Fruit fly (Drosophila melanogaster) whole organism, embryonic: ENCODE results near the gene roq.

Source experiments
- Adf1 ChIP-seq: fragments of 200-800 bp; sonication (Bioruptor generic); IDR thresholded peaks from 2 replicates; pipeline ENCODE4 v1.3.6; 2022; ENCODE audit warnings: missing biosample characterization, missing genetic modification characterization
- Antp ChIP-seq: fragments of 200-800 bp; sonication (Bioruptor generic); optimal IDR thresholded peaks from 3 replicates; lab custom pipeline; 2016; ENCODE audit warnings: missing biosample characterization, missing genetic modification characterization
- Asciz ChIP-seq: fragments of 200-800 bp; sonication (Bioruptor generic); optimal IDR thresholded peaks from 2 replicates; lab custom pipeline; 2017; ENCODE audit warnings: missing biosample characterization, mild to moderate bottlenecking, missing genetic modification characterization, missing genetic modification reagents
- Atf-2 ChIP-seq: fragments of 200-800 bp; sonication (Bioruptor generic); optimal IDR thresholded peaks from 2 replicates; lab custom pipeline; 2016; ENCODE audit warnings: missing biosample characterization, missing genetic modification characterization
- Atf3 ChIP-seq: fragments of 200-800 bp; sonication (Bioruptor generic); optimal IDR thresholded peaks from 3 replicates; lab custom pipeline; 2016; ENCODE audit warnings: missing biosample characterization, missing genetic modification characterization
- Bgb ChIP-seq: fragments of 200-800 bp; sonication (Bioruptor generic); IDR thresholded peaks from 2 replicates; pipeline ENCODE4 v1.3.6; 2022; ENCODE audit warnings: missing biosample characterization, missing genetic modification characterization; ENCODE audit not compliant: partially characterized antibody
- Blimp-1 ChIP-seq: fragments of 200-800 bp; sonication (Bioruptor generic); optimal IDR thresholded peaks from 3 replicates; lab custom pipeline; 2018; ENCODE audit warnings: missing biosample characterization, missing genetic modification characterization, mild to moderate bottlenecking, moderate library complexity, missing genetic modification reagents
- CG10209 ChIP-seq: fragments of 200-800 bp; sonication (Bioruptor generic); optimal IDR thresholded peaks from 3 replicates; lab custom pipeline; 2017; ENCODE audit warnings: missing biosample characterization, mild to moderate bottlenecking, missing genetic modification characterization, missing genetic modification reagents
- CG11696 ChIP-seq: fragments of 200-800 bp; sonication (Bioruptor generic); IDR thresholded peaks from 2 replicates; pipeline ENCODE4 v1.3.6; 2022; ENCODE audit warnings: missing biosample characterization, missing genetic modification characterization
- CG12104 ChIP-seq: fragments of 200-800 bp; sonication (Bioruptor generic); optimal IDR thresholded peaks from 3 replicates; lab custom pipeline; 2016; ENCODE audit warnings: missing biosample characterization, missing genetic modification characterization
- CG12744 ChIP-seq: fragments of 200-800 bp; sonication (Bioruptor generic); optimal IDR thresholded peaks from 2 replicates; lab custom pipeline; 2016; ENCODE audit warnings: missing biosample characterization, missing genetic modification characterization
- CG12942 ChIP-seq: fragments of 200-800 bp; sonication (Bioruptor generic); optimal IDR thresholded peaks from 3 replicates; lab custom pipeline; 2016; ENCODE audit warnings: missing biosample characterization, missing genetic modification characterization
- CG16779 ChIP-seq: fragments of 200-800 bp; sonication (Bioruptor generic); IDR thresholded peaks from 2 replicates; pipeline ENCODE4 v1.3.6; 2022; ENCODE audit warnings: missing biosample characterization, missing genetic modification characterization
- CG2116 ChIP-seq: fragments of 200-800 bp; sonication (Bioruptor generic); optimal IDR thresholded peaks from 3 replicates; lab custom pipeline; 2018; ENCODE audit warnings: missing biosample characterization, mild to moderate bottlenecking, missing genetic modification characterization
- CG30403 ChIP-seq: fragments of 200-800 bp; sonication (Bioruptor generic); optimal IDR thresholded peaks from 3 replicates; lab custom pipeline; 2016; ENCODE audit warnings: missing biosample characterization, missing genetic modification characterization
- CG31224 ChIP-seq: fragments of 200-800 bp; sonication (Bioruptor generic); IDR thresholded peaks from 2 replicates; pipeline ENCODE4 v1.3.6; 2022; ENCODE audit warnings: missing biosample characterization, missing genetic modification characterization
- CG34422 ChIP-seq: fragments of 200-800 bp; sonication (Bioruptor generic); IDR thresholded peaks from 3 replicates; pipeline ENCODE4 v1.3.6; 2022; ENCODE audit warnings: missing biosample characterization, missing genetic modification characterization
- CG3726 ChIP-seq: fragments of 200-800 bp; sonication (Bioruptor generic); IDR thresholded peaks from 3 replicates; pipeline ENCODE4, ENCODE4 v1.3.6; 2022; ENCODE audit warnings: missing biosample characterization, missing genetic modification characterization
- CG4707 ChIP-seq: fragments of 200-800 bp; sonication (Bioruptor generic); optimal IDR thresholded peaks from 2 replicates; lab custom pipeline; 2018; ENCODE audit warnings: missing biosample characterization, mild to moderate bottlenecking, missing genetic modification characterization, moderate library complexity
- CG4820 ChIP-seq: fragments of 200-800 bp; sonication (Bioruptor generic); optimal IDR thresholded peaks from 3 replicates; lab custom pipeline; 2016; ENCODE audit warnings: missing biosample characterization, missing genetic modification characterization
- CG6175 ChIP-seq: fragments of 200-800 bp; sonication (Bioruptor generic); IDR thresholded peaks from 3 replicates; pipeline ENCODE4 v1.3.6; 2022; ENCODE audit warnings: missing biosample characterization, missing genetic modification characterization
- CG6765 ChIP-seq: fragments of 200-800 bp; sonication (Bioruptor generic); optimal IDR thresholded peaks from 3 replicates; lab custom pipeline; 2017; ENCODE audit warnings: missing biosample characterization, mild to moderate bottlenecking, missing genetic modification characterization
- CG6854 ChIP-seq: fragments of 200-800 bp; sonication (Bioruptor generic); optimal IDR thresholded peaks from 3 replicates; lab custom pipeline; 2017; ENCODE audit warnings: missing biosample characterization, mild to moderate bottlenecking, missing genetic modification characterization
- CrebB ChIP-seq: fragments of 200-800 bp; sonication (Bioruptor generic); optimal IDR thresholded peaks from 3 replicates; lab custom pipeline; 2018; ENCODE audit warnings: missing biosample characterization, mild to moderate bottlenecking, missing genetic modification characterization
- Dp ChIP-seq: fragments of 200-800 bp; sonication (Bioruptor generic); optimal IDR thresholded peaks from 2 replicates; lab custom pipeline; 2018; ENCODE audit warnings: missing biosample characterization, mild to moderate bottlenecking, missing genetic modification characterization, moderate library complexity
- Elba2 ChIP-seq: fragments of 200-800 bp; sonication (Bioruptor generic); optimal IDR thresholded peaks from 3 replicates; lab custom pipeline; 2016; ENCODE audit warnings: missing biosample characterization, missing genetic modification characterization
- Fer1 ChIP-seq: fragments of 200-800 bp; sonication (Bioruptor generic); optimal IDR thresholded peaks from 2 replicates; lab custom pipeline; 2017; ENCODE audit warnings: missing biosample characterization, mild to moderate bottlenecking, missing genetic modification characterization
- HLH3B ChIP-seq: fragments of 200-800 bp; sonication (Bioruptor generic); IDR thresholded peaks from 2 replicates; pipeline ENCODE4 v1.3.6; 2022; ENCODE audit warnings: missing biosample characterization, missing genetic modification characterization
- HmgZ ChIP-seq: fragments of 200-800 bp; sonication (Bioruptor generic); optimal IDR thresholded peaks from 2 replicates; lab custom pipeline; 2018; ENCODE audit warnings: missing biosample characterization, mild to moderate bottlenecking, missing genetic modification characterization
- Hr51 ChIP-seq, 2 experiments: fragments of 200-800 bp; sonication (Bioruptor generic); optimal IDR thresholded peaks; 2 replicates in 1 of 2; 3 replicates in 1 of 2; lab custom pipeline; 2016 to 2018; ENCODE audit warnings: missing biosample characterization in 2 of 2, missing genetic modification characterization in 2 of 2, mild to moderate bottlenecking in 1 of 2, moderate library complexity in 1 of 2
- Med ChIP-seq: fragments of 200-800 bp; sonication (Bioruptor generic); peaks from one replicate; lab custom pipeline; 2016; ENCODE audit warnings: missing biosample characterization, missing genetic modification characterization, mild to moderate bottlenecking, inconsistent platforms, moderate library complexity
- Meics ChIP-seq: fragments of 200-800 bp; sonication (Bioruptor generic); optimal IDR thresholded peaks from 2 replicates; lab custom pipeline; 2017; ENCODE audit warnings: missing biosample characterization, mild to moderate bottlenecking, missing genetic modification characterization
- Nf-YC ChIP-seq: fragments of 200-800 bp; optimal IDR thresholded peaks from 3 replicates; lab custom pipeline; 2019; ENCODE audit warnings: missing biosample characterization, mild to moderate bottlenecking, missing genetic modification characterization, moderate library complexity
- PHDP ChIP-seq: fragments of 200-800 bp; sonication (Bioruptor generic); optimal IDR thresholded peaks from 3 replicates; lab custom pipeline; 2018; ENCODE audit warnings: missing biosample characterization, mild to moderate bottlenecking, missing genetic modification characterization, moderate library complexity
- Rx ChIP-seq: fragments of 200-800 bp; sonication (Bioruptor generic); IDR thresholded peaks from 2 replicates; pipeline ENCODE4 v1.3.6; 2022; ENCODE audit warnings: missing biosample characterization, missing genetic modification characterization
- Sox100B ChIP-seq: fragments of 200-800 bp; sonication (Bioruptor generic); optimal IDR thresholded peaks from 3 replicates; lab custom pipeline; 2018; ENCODE audit warnings: missing biosample characterization, mild to moderate bottlenecking, missing genetic modification characterization
- Stat92E ChIP-seq, 3 experiments: fragments of >200 bp in 2 of 3; fragments of 200-800 bp in 1 of 3; sonication (Bioruptor generic) in 1 of 3; optimal IDR thresholded peaks; 2 replicates each; lab custom pipeline; 2017 to 2019; ENCODE audit warnings: missing biosample characterization in 3 of 3, missing genetic modification characterization in 3 of 3, mild to moderate bottlenecking in 1 of 3, moderate library complexity in 1 of 3
- Xrp1 ChIP-seq: fragments of 200-800 bp; sonication (Bioruptor generic); IDR thresholded peaks from 2 replicates; pipeline ENCODE4 v1.3.6; 2022; ENCODE audit warnings: missing biosample characterization, missing genetic modification characterization
- amos ChIP-seq: fragments of 200-800 bp; sonication (Bioruptor generic); IDR thresholded peaks from 2 replicates; pipeline ENCODE4 v1.3.6; 2022; ENCODE audit warnings: missing biosample characterization, missing genetic modification characterization; ENCODE audit not compliant: partially characterized antibody
- chinmo ChIP-seq: fragments of 200-800 bp; sonication (Bioruptor generic); IDR thresholded peaks from 4 replicates; pipeline ENCODE4 v1.3.6; 2022; ENCODE audit warnings: missing biosample characterization, missing genetic modification characterization; ENCODE audit not compliant: partially characterized antibody
- crp ChIP-seq, 2 experiments: fragments of 200-800 bp; sonication (Bioruptor generic); optimal IDR thresholded peaks; 2 replicates in 1 of 2; 3 replicates in 1 of 2; lab custom pipeline; 2017; ENCODE audit warnings: missing biosample characterization in 2 of 2, missing genetic modification characterization in 2 of 2, mild to moderate bottlenecking in 1 of 2, moderate library complexity in 1 of 2
- dan ChIP-seq: fragments of 200-800 bp; sonication (Bioruptor generic); IDR thresholded peaks from 2 replicates; pipeline ENCODE4 v1.3.6; 2022; ENCODE audit warnings: missing biosample characterization, missing genetic modification characterization
- esg ChIP-seq: fragments of 200-800 bp; sonication (Bioruptor generic); conservative IDR thresholded peaks from 2 replicates; pipeline ENCODE4 v1.3.6; 2022; ENCODE audit warnings: missing biosample characterization, missing genetic modification characterization
- fru ChIP-seq: fragments of >200 bp; optimal IDR thresholded peaks from 2 replicates; lab custom pipeline; 2017
- gcm2 ChIP-seq: fragments of 200-800 bp; sonication (Bioruptor generic); optimal IDR thresholded peaks from 2 replicates; lab custom pipeline; 2016; ENCODE audit warnings: missing biosample characterization, missing genetic modification characterization
- gt ChIP-seq: fragments of 200-800 bp; sonication (Bioruptor generic); IDR thresholded peaks from 2 replicates; pipeline ENCODE4 v1.3.6; 2022; ENCODE audit warnings: missing biosample characterization, missing genetic modification characterization
- jumu ChIP-seq: fragments of 200-800 bp; sonication (Bioruptor generic); optimal IDR thresholded peaks from 3 replicates; lab custom pipeline; 2016; ENCODE audit warnings: missing biosample characterization, missing genetic modification characterization
- kah ChIP-seq: fragments of 200-800 bp; sonication (Bioruptor generic); optimal IDR thresholded peaks from 2 replicates; lab custom pipeline; 2018; ENCODE audit warnings: missing biosample characterization, mild to moderate bottlenecking, missing genetic modification characterization
- lilli ChIP-seq: fragments of 200-800 bp; sonication (Bioruptor generic); optimal IDR thresholded peaks from 3 replicates; lab custom pipeline; 2016; ENCODE audit warnings: missing biosample characterization, missing genetic modification characterization
- twi ChIP-seq: fragments of 200-800 bp; optimal IDR thresholded peaks from 2 replicates; lab custom pipeline; 2019; ENCODE audit warnings: missing biosample characterization, mild to moderate bottlenecking, missing genetic modification characterization, moderate library complexity

roq gene

dm6 chr3L:16419059-16419773 lies 40.9 kb upstream of the roq start, which contains the start of the genes TyrRS and CG33158:
Gene TyrRS (minus strand): TSS chr3L:16419302.
Gene CG33158 (plus strand): TSS chr3L:16419597.
- no peak for TF ChIP-seq CG12104 (GFP tag; lab: Kevin White, UChicago)
- TF ChIP-seq Atf-2 (GFP tag; lab: Kevin White, UChicago), result no peak
- TF ChIP-seq esg (GFP tag; lab: Robert Waterston, UW), result no peak
- peak; percentile 73 for TF ChIP-seq CG2116
- TF ChIP-seq gt (GFP tag; lab: Robert Waterston, UW), result no peak
- no peak for TF ChIP-seq dan (GFP tag; lab: Robert Waterston, UW)
- TF ChIP-seq crp (GFP tag; optimal IDR thresholded peaks at IDR 0.05; lab: Kevin White, UChicago), result peak; percentile 84 to 97
- TF ChIP-seq CG31224 (GFP tag; lab: Robert Waterston, UW), result no peak
- no peak for TF ChIP-seq CG12942 (GFP tag; lab: Kevin White, UChicago)
- no peak for TF ChIP-seq chinmo (GFP tag; lab: Robert Waterston, UW)
- TF ChIP-seq CrebB, result no peak
- peak in 1 of 3 experiments; percentile 5 for TF ChIP-seq Stat92E (GFP tag; optimal IDR thresholded peaks at IDR 0.05; lab: Kevin White, UChicago)
- no peak for TF ChIP-seq HLH3B (GFP tag; lab: Robert Waterston, UW)
- no peak for TF ChIP-seq Adf1 (GFP tag; lab: Robert Waterston, UW)
- no peak for TF ChIP-seq Nf-YC (tag; lab: Kevin White, UChicago)
- no peak for TF ChIP-seq CG6854 (GFP tag; lab: Kevin White, UChicago)
- no peak for TF ChIP-seq PHDP (tag; lab: Kevin White, UChicago)
- no peak; the same call in 1 of the 2 replicates for TF ChIP-seq amos (GFP tag; lab: Robert Waterston, UW)
- TF ChIP-seq CG11696 (GFP tag; lab: Robert Waterston, UW), result no peak
- TF ChIP-seq Rx, result no peak
- no peak for TF ChIP-seq CG6175 (GFP tag; lab: Robert Waterston, UW)
- no peak for TF ChIP-seq Antp (GFP tag; lab: Kevin White, UChicago)
- TF ChIP-seq fru (lab: Kevin White, UChicago), result no peak
- no peak for TF ChIP-seq CG4707 (GFP tag; lab: Kevin White, UChicago)
- TF ChIP-seq Xrp1, result no peak
- no peak for TF ChIP-seq CG6765 (GFP tag; lab: Kevin White, UChicago)
- no peak for TF ChIP-seq Bgb (GFP tag; lab: Robert Waterston, UW)
- no peak for TF ChIP-seq Asciz (GFP tag; lab: Kevin White, UChicago)
- TF ChIP-seq Sox100B, result no peak
- TF ChIP-seq CG10209 (GFP tag; lab: Kevin White, UChicago), result no peak
- peak; percentile 78 for TF ChIP-seq Med (GFP tag; lab: Kevin White, UChicago)
- TF ChIP-seq CG30403, result peak; percentile 18
- TF ChIP-seq CG3726 (GFP tag; lab: Robert Waterston, UW), result no peak
- peak; percentile 62; the same call in 1 of the 3 replicates for TF ChIP-seq CG34422 (GFP tag; lab: Robert Waterston, UW)
- TF ChIP-seq Dp, result peak; percentile 60
- no peak for TF ChIP-seq Fer1
- no peak for TF ChIP-seq lilli (GFP tag; lab: Kevin White, UChicago)
- TF ChIP-seq twi (tag; lab: Kevin White, UChicago), result peak; percentile 29
- TF ChIP-seq gcm2 (GFP tag; lab: Kevin White, UChicago), result no peak
- TF ChIP-seq Meics, result no peak
- TF ChIP-seq Hr51 (GFP tag; optimal IDR thresholded peaks at IDR 0.05; lab: Kevin White, UChicago), result no peak
- no peak for TF ChIP-seq CG16779 (GFP tag; lab: Robert Waterston, UW)
- TF ChIP-seq Elba2 (GFP tag; lab: Kevin White, UChicago), result peak; percentile 59
- TF ChIP-seq Blimp-1 (GFP tag; lab: Kevin White, UChicago), result no peak
- TF ChIP-seq HmgZ (tag; lab: Kevin White, UChicago), result no peak
- TF ChIP-seq kah (GFP tag; lab: Kevin White, UChicago), result no peak
- TF ChIP-seq CG12744 (GFP tag; lab: Kevin White, UChicago), result no peak
- TF ChIP-seq jumu (GFP tag; lab: Kevin White, UChicago), result no peak
- no peak for TF ChIP-seq Atf3 (GFP tag; lab: Kevin White, UChicago)
- no peak for TF ChIP-seq CG4820
